Worm (Caenorhabditis elegans) whole organism, young adult: ENCODE results near the gene lin-54.
A peak's percentile ranks its signal among the peaks of the same experiment; 100 is the strongest.

ENCODE experiments used
- B0035.1 ChIP-seq: sonication (generic microtip); optimal IDR thresholded peaks from 2 replicates; lab custom pipeline; 2016; ENCODE audit warnings: missing genetic modification characterization, mild to moderate bottlenecking, missing compliant biosample characterization, missing genotype, missing genetic modification reagents
- B0261.1 ChIP-seq: sonication (generic microtip); optimal IDR thresholded peaks from 2 replicates; lab custom pipeline; 2016; ENCODE audit warnings: mild to moderate bottlenecking, missing genetic modification characterization, moderate library complexity, missing compliant biosample characterization
- C06A6.2 ChIP-seq: fragments of 200-800 bp; sonication (Bioruptor generic); conservative IDR thresholded peaks from 2 replicates; pipeline ENCODE4 v1.3.6; 2022; ENCODE audit warnings: missing genetic modification characterization, missing compliant biosample characterization
- D2030.7 ChIP-seq: fragments of 200-800 bp; sonication (Bioruptor generic); IDR thresholded peaks from 2 replicates; pipeline ENCODE4 v1.3.6; 2022; ENCODE audit warnings: missing genetic modification reagents, missing genetic modification characterization, missing compliant biosample characterization
- F10E7.11 ChIP-seq: sonication (generic microtip); optimal IDR thresholded peaks from 2 replicates; lab custom pipeline; 2017; ENCODE audit warnings: mild to moderate bottlenecking, missing genetic modification characterization, moderate library complexity, missing compliant biosample characterization
- F33H1.4 ChIP-seq: fragments of 200-800 bp; sonication (Bioruptor generic); IDR thresholded peaks from 2 replicates; pipeline ENCODE4 v1.3.6; 2022; ENCODE audit warnings: missing genetic modification reagents, missing genetic modification characterization, missing compliant biosample characterization
- F52B5.7 ChIP-seq: sonication (generic microtip); optimal IDR thresholded peaks from 2 replicates; lab custom pipeline; 2016; ENCODE audit warnings: mild to moderate bottlenecking, missing genetic modification characterization, missing compliant biosample characterization
- F55B11.4 ChIP-seq: sonication (generic microtip); optimal IDR thresholded peaks from 2 replicates; lab custom pipeline; 2016; ENCODE audit warnings: missing compliant biosample characterization, missing genetic modification characterization, borderline replicate concordance; ENCODE audit not compliant: insufficient read depth
- K12H6.12 ChIP-seq: fragments of 200-800 bp; sonication (Bioruptor generic); optimal IDR thresholded peaks from 2 replicates; lab custom pipeline; 2018; ENCODE audit warnings: mild to moderate bottlenecking, missing genetic modification characterization, missing compliant biosample characterization
- Y95B8A.8 ChIP-seq: fragments of 200-800 bp; sonication (Bioruptor generic); IDR thresholded peaks from 2 replicates; pipeline ENCODE4 v1.3.6; 2022; ENCODE audit warnings: missing genetic modification reagents, missing genetic modification characterization, missing compliant biosample characterization
- ZK185.1 ChIP-seq: sonication (generic microtip); optimal IDR thresholded peaks from 2 replicates; lab custom pipeline; 2016; ENCODE audit warnings: mild to moderate bottlenecking, missing genetic modification characterization, missing compliant biosample characterization; ENCODE audit not compliant: poor library complexity, severe bottlenecking
- ama-1 ChIP-seq, 3 experiments: fragments of 150-350 bp in 1 of 3; sonication (generic microtip) in 2 of 3; optimal IDR thresholded peaks; 2 replicates each; lab custom pipeline; 2014 to 2018; ENCODE audit warnings: missing biosample characterization in 2 of 3, missing genetic modification characterization in 2 of 3, missing genetic modification reagents in 2 of 3
- attf-5 ChIP-seq: fragments of 200-800 bp; sonication (Bioruptor generic); optimal IDR thresholded peaks from 2 replicates; lab custom pipeline; 2018; ENCODE audit warnings: mild to moderate bottlenecking, missing genetic modification characterization, missing compliant biosample characterization
- cebp-2 ChIP-seq: fragments of 200-800 bp; sonication (Bioruptor generic); IDR thresholded peaks from 2 replicates; pipeline ENCODE4 v1.3.6; 2022; ENCODE audit warnings: missing genetic modification characterization, missing compliant biosample characterization
- ceh-58 ChIP-seq: fragments of 200-800 bp; sonication (Bioruptor generic); IDR thresholded peaks from 2 replicates; pipeline ENCODE4 v1.3.6; 2022; ENCODE audit warnings: missing genetic modification characterization, missing compliant biosample characterization
- ceh-79 ChIP-seq: sonication (generic microtip); optimal IDR thresholded peaks from 2 replicates; lab custom pipeline; 2017; ENCODE audit warnings: mild to moderate bottlenecking, missing genetic modification characterization, missing compliant biosample characterization
- ceh-91 ChIP-seq: fragments of 200-800 bp; sonication (Bioruptor generic); IDR thresholded peaks from 2 replicates; pipeline ENCODE4 v1.3.6; 2022; ENCODE audit warnings: missing genetic modification reagents, missing genetic modification characterization, missing compliant biosample characterization
- chd-7 ChIP-seq: sonication (generic microtip); optimal IDR thresholded peaks from 2 replicates; lab custom pipeline; 2016; ENCODE audit warnings: mild to moderate bottlenecking, missing genetic modification characterization, moderate library complexity, missing compliant biosample characterization
- die-1 ChIP-seq: sonication (generic microtip); optimal IDR thresholded peaks from 2 replicates; lab custom pipeline; 2016; ENCODE audit warnings: missing genotype, mild to moderate bottlenecking, missing genetic modification characterization, missing compliant biosample characterization
- dox-1 ChIP-seq: fragments of 200-800 bp; sonication (Bioruptor generic); IDR thresholded peaks from 2 replicates; pipeline ENCODE4 v1.3.6; 2022; ENCODE audit warnings: missing genetic modification reagents, missing genetic modification characterization, missing compliant biosample characterization
- dpl-1 ChIP-seq: fragments of 150-350 bp; optimal IDR thresholded peaks from 2 replicates; lab custom pipeline; 2014; ENCODE audit warnings: missing biosample characterization, missing genetic modification reagents, missing genetic modification characterization
- efl-1 ChIP-seq: fragments of 150-350 bp; optimal IDR thresholded peaks from 2 replicates; lab custom pipeline; 2014; ENCODE audit warnings: missing biosample characterization, missing genetic modification reagents, missing genetic modification characterization
- gei-17 ChIP-seq: fragments of 200-800 bp; sonication (Bioruptor generic); optimal IDR thresholded peaks from 2 replicates; lab custom pipeline; 2018; ENCODE audit warnings: mild to moderate bottlenecking, missing genetic modification characterization, missing compliant biosample characterization
- hmg-1.2 ChIP-seq: fragments of 200-800 bp; sonication (Bioruptor generic); IDR thresholded peaks from 2 replicates; pipeline ENCODE4 v1.3.6; 2022; ENCODE audit warnings: missing genetic modification reagents, missing genetic modification characterization, missing compliant biosample characterization
- lin-40 ChIP-seq: sonication (generic microtip); optimal IDR thresholded peaks from 2 replicates; lab custom pipeline; 2016; ENCODE audit warnings: missing genetic modification characterization, mild to moderate bottlenecking, missing compliant biosample characterization, missing genotype, missing genetic modification reagents
- lin-54 ChIP-seq: fragments of 200-800 bp; sonication (Bioruptor generic); optimal IDR thresholded peaks from 2 replicates; lab custom pipeline; 2018; ENCODE audit warnings: mild to moderate bottlenecking, missing genetic modification characterization, missing compliant biosample characterization
- lir-1 ChIP-seq: fragments of 200-800 bp; sonication (Bioruptor generic); conservative IDR thresholded peaks from 2 replicates; pipeline ENCODE4 v1.3.6; 2022; ENCODE audit warnings: missing genetic modification reagents, missing genetic modification characterization, missing compliant biosample characterization
- lsl-1 ChIP-seq: fragments of 200-800 bp; sonication (Bioruptor generic); optimal IDR thresholded peaks from 2 replicates; lab custom pipeline; 2018; ENCODE audit warnings: mild to moderate bottlenecking, missing genetic modification characterization, moderate library complexity, missing compliant biosample characterization
- madf-3 ChIP-seq: fragments of 200-800 bp; sonication (Bioruptor generic); IDR thresholded peaks from 2 replicates; pipeline ENCODE4 v1.3.6; 2022; ENCODE audit warnings: missing genetic modification reagents, missing genetic modification characterization, missing compliant biosample characterization
- madf-6 ChIP-seq: fragments of 200-800 bp; sonication (Bioruptor generic); IDR thresholded peaks from 2 replicates; pipeline ENCODE4 v1.3.6; 2022; ENCODE audit warnings: missing genetic modification reagents, missing genetic modification characterization, missing compliant biosample characterization
- madf-8 ChIP-seq: fragments of 200-800 bp; sonication (Bioruptor generic); conservative IDR thresholded peaks from 2 replicates; pipeline ENCODE4 v1.3.6; 2022; ENCODE audit warnings: missing genetic modification reagents, missing genetic modification characterization, missing compliant biosample characterization
- mes-4 ChIP-seq: sonication (generic microtip); optimal IDR thresholded peaks from 2 replicates; lab custom pipeline; 2016; ENCODE audit warnings: missing genotype, missing genetic modification characterization, missing compliant biosample characterization
- nfya-2 ChIP-seq: fragments of 200-800 bp; sonication (Bioruptor generic); IDR thresholded peaks from 2 replicates; pipeline ENCODE4 v1.3.6; 2022; ENCODE audit warnings: missing genetic modification reagents, missing genetic modification characterization, missing compliant biosample characterization
- nhr-120 ChIP-seq: fragments of 200-800 bp; sonication (Bioruptor generic); IDR thresholded peaks from 2 replicates; pipeline ENCODE4 v1.3.6; 2022; ENCODE audit warnings: missing genetic modification characterization, missing compliant biosample characterization
- nhr-27 ChIP-seq: fragments of 200-800 bp; sonication (Bioruptor generic); optimal IDR thresholded peaks from 2 replicates; lab custom pipeline; 2018; ENCODE audit warnings: mild to moderate bottlenecking, missing genetic modification characterization, moderate library complexity, missing compliant biosample characterization
- nhr-90 ChIP-seq: sonication (generic microtip); optimal IDR thresholded peaks from 2 replicates; lab custom pipeline; 2016; ENCODE audit warnings: missing genotype, mild to moderate bottlenecking, missing genetic modification characterization, missing compliant biosample characterization
- snpc-1.3 ChIP-seq: sonication (generic microtip); optimal IDR thresholded peaks from 2 replicates; lab custom pipeline; 2017; ENCODE audit warnings: missing genetic modification characterization, mild to moderate bottlenecking, missing compliant biosample characterization, antibody characterized with exemption, moderate library complexity, missing genotype, missing genetic modification reagents; ENCODE audit not compliant: insufficient read depth
- snpc-4 ChIP-seq, 5 experiments: fragments of 150-350 bp in 1 of 5; sonication (generic microtip) in 4 of 5; optimal IDR thresholded peaks; 2 replicates each; lab custom pipeline; 2014 to 2018; ENCODE audit warnings: missing genetic modification characterization in 5 of 5, missing biosample characterization in 3 of 5, antibody characterized with exemption in 2 of 5, mild to moderate bottlenecking in 2 of 5, missing compliant biosample characterization in 2 of 5, missing genotype in 2 of 5, moderate library complexity in 2 of 5, missing genetic modification reagents in 1 of 5
- sptf-2 ChIP-seq: fragments of 200-800 bp; sonication (Bioruptor generic); optimal IDR thresholded peaks from 2 replicates; lab custom pipeline; 2018; ENCODE audit warnings: mild to moderate bottlenecking, missing genetic modification characterization, missing compliant biosample characterization
- tbp1 ChIP-seq: fragments of 200-800 bp; sonication (Bioruptor generic); optimal IDR thresholded peaks from 2 replicates; lab custom pipeline; 2018; ENCODE audit warnings: mild to moderate bottlenecking, missing genetic modification characterization, missing compliant biosample characterization
- tlf-1 ChIP-seq: fragments of 200-800 bp; sonication (Bioruptor generic); optimal IDR thresholded peaks from 2 replicates; lab custom pipeline; 2018; ENCODE audit warnings: mild to moderate bottlenecking, missing genetic modification characterization, missing compliant biosample characterization
- xnd-1 ChIP-seq: sonication (generic microtip); optimal IDR thresholded peaks from 2 replicates; lab custom pipeline; 2016; ENCODE audit warnings: missing genotype, missing genetic modification reagents, missing genetic modification characterization, missing compliant biosample characterization
- ztf-18 ChIP-seq: sonication (generic microtip); optimal IDR thresholded peaks from 2 replicates; lab custom pipeline; 2016; ENCODE audit warnings: missing genotype, mild to moderate bottlenecking, missing genetic modification characterization, missing compliant biosample characterization

The lin-54 gene

DNA sequence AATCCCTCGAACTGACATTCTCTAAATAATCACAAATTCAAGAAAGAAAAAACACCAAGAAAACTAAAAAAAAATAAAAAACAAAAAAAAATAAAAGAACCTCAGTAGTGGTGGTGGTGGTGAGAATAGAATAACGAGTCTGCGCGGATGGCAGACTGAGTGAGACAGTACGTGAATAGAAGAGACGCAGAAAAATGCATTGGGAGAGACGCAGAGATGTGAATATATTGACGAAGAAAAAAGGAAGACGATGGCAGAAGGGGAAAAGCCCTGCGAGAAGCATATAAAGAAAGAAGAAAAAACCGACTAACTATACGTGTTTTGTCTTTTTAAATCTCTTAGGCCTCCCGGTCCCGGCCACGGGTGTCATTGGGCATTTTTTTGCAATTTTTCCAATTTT lies 31.6 kb downstream of the lin-54 start, which contains the start of gene unc-26:
TSS of gene unc-26 (minus strand) at position 23 of the 400 bp plus-strand sequence.
- TF ChIP-seq hmg-1.2 (peak; percentile 93), madf-3 (GFP tag; lab: Robert Waterston, UW) (no peak)

DNA sequence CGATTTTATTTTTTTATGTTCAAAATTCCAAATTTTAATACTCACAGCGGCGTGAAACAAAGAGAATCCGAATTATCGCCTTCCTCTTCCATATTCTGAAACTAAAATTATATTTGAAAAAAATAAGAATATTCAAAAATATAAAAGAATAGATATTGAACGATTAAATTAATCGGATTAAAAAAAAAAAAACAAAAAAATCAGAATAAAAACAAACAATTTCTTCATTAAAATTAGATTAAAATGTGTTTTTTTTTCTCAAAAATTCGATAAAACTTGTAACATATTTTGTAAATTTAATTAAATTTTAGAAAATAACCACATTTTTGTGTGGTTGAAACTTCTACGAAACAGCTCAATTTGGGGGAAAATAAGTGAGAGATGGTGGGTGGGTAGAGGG lies 41.9 kb downstream of the lin-54 start, which contains the start of gene cpsf-3:
TSS of gene cpsf-3 (minus strand) at position 101 of the 400 bp plus-strand sequence.
- no peak for TF ChIP-seq ceh-58
- no peak for TF ChIP-seq C06A6.2 (GFP tag; lab: Robert Waterston, UW)
- no peak for TF ChIP-seq tbp1 (GFP tag; lab: Kevin White, UChicago)
- no peak for TF ChIP-seq dox-1
- no peak for TF ChIP-seq xnd-1 (tag; lab: Kevin White, UChicago)
- TF ChIP-seq Y95B8A.8, result no peak
- no peak for TF ChIP-seq ztf-18 (tag; lab: Kevin White, UChicago)
- no peak for TF ChIP-seq mes-4 (tag; lab: Kevin White, UChicago)
- no peak for TF ChIP-seq tlf-1 (GFP tag; lab: Kevin White, UChicago)
- TF ChIP-seq ceh-79, result no peak

DNA sequence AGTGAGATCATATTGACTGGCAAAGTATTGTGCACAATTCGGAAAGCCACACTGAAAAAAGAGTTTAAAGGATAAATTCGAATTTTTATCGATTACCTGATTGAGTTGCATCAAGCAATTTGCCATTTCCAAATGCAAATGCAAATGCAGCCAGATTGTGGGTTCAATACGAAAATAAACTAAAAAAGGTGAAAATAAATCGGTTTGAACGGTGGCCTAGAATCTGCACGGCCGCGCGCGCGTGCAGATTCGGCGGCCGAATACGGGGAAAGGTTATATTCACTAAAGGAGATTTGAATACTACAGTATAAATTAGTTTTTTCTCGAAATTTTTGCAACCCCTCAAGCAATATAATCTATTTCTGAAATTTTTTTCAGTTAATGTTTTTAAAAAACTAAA lies 48.5 kb downstream of the lin-54 start, which contains the start of gene Y67H2A.10:
TSS of gene Y67H2A.10 (minus strand) at position 184 of the 400 bp plus-strand sequence.
- TF ChIP-seq nhr-120, result no peak
- TF ChIP-seq B0261.1, result no peak
- no peak for TF ChIP-seq K12H6.12 (tag; lab: Kevin White, UChicago)
- TF ChIP-seq attf-5 (GFP tag; lab: Kevin White, UChicago), result peak; percentile 16
- no peak for TF ChIP-seq die-1 (tag; lab: Kevin White, UChicago)
- no peak for TF ChIP-seq F55B11.4 (tag; lab: Kevin White, UChicago)
- TF ChIP-seq F52B5.7 (tag; lab: Kevin White, UChicago), result no peak
- no peak for TF ChIP-seq lin-54 (GFP tag; lab: Kevin White, UChicago)
- no peak for TF ChIP-seq lir-1 (GFP tag; lab: Robert Waterston, UW)
- TF ChIP-seq efl-1 (GFP tag; lab: Kevin White, UChicago), result peak; percentile 21
- TF ChIP-seq nfya-2, result no peak
- no peak for TF ChIP-seq madf-6 (GFP tag; lab: Robert Waterston, UW)
- no peak for TF ChIP-seq ama-1 (optimal IDR thresholded peaks at IDR 0.05; lab: Kevin White, UChicago)
- no peak for TF ChIP-seq ama-1 (GFP tag; optimal IDR thresholded peaks at IDR 0.05; lab: Kevin White, UChicago)
- TF ChIP-seq cebp-2, result 0 out of 2 replicates have a peak, but pooled peaks have one; percentile 51
- TF ChIP-seq snpc-1.3 (tag; lab: Kevin White, UChicago), result no peak
- no peak for TF ChIP-seq lin-40
- TF ChIP-seq C06A6.2 (GFP tag; lab: Robert Waterston, UW), result no peak

DNA sequence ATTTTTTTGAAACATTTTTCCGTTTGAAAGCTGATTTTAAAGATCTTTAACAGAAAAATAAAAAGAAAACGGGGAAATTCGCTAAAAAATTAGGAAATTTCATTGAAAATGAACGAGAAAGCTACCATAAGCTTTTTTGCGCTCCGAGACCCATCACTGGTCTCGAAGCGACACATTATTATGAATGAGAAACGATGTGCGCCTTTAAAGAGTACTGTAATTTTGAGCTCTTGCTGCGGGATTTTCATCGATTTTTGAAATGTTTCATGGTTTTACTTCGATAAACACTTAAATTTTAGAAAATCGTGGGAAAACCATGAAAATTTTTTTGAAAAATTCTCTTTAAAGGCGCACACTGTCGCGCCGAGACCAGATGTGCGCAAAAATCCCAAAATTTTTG lies 49.4 kb downstream of the lin-54 start:
- TF ChIP-seq F10E7.11 (tag; lab: Kevin White, UChicago) (no peak), snpc-4 (GFP tag; optimal IDR thresholded peaks at IDR 0.05; lab: Kevin White, UChicago) (no peak), snpc-4 (tag; optimal IDR thresholded peaks at IDR 0.05; lab: Kevin White, UChicago) (peak in 1 of 4 experiments; percentile 43), lsl-1 (peak; percentile 81), sptf-2 (GFP tag; lab: Kevin White, UChicago) (no peak), cebp-2 (no peak), F33H1.4 (GFP tag; lab: Robert Waterston, UW) (peak; percentile 77), D2030.7 (peak; percentile 50; the same call in 1 of the 2 replicates), ZK185.1 (tag; lab: Kevin White, UChicago) (no peak), chd-7 (tag; lab: Kevin White, UChicago) (no peak), ceh-91 (GFP tag; lab: Robert Waterston, UW) (0 out of 2 replicates have a peak, but pooled peaks have one; percentile 24), B0035.1 (tag; lab: Kevin White, UChicago) (no peak), hmg-1.2 (no peak), madf-8 (GFP tag; lab: Robert Waterston, UW) (no peak), madf-6 (GFP tag; lab: Robert Waterston, UW) (peak; percentile 48; the same call in 1 of the 2 replicates), nhr-90 (no peak), dpl-1 (GFP tag; lab: Kevin White, UChicago) (peak; percentile 4), nhr-27 (tag; lab: Kevin White, UChicago) (no peak), gei-17 (GFP tag; lab: Kevin White, UChicago) (no peak)
